Worm (Caenorhabditis elegans): Measurements from ENCODE around the gene tir-1.

DNA sequence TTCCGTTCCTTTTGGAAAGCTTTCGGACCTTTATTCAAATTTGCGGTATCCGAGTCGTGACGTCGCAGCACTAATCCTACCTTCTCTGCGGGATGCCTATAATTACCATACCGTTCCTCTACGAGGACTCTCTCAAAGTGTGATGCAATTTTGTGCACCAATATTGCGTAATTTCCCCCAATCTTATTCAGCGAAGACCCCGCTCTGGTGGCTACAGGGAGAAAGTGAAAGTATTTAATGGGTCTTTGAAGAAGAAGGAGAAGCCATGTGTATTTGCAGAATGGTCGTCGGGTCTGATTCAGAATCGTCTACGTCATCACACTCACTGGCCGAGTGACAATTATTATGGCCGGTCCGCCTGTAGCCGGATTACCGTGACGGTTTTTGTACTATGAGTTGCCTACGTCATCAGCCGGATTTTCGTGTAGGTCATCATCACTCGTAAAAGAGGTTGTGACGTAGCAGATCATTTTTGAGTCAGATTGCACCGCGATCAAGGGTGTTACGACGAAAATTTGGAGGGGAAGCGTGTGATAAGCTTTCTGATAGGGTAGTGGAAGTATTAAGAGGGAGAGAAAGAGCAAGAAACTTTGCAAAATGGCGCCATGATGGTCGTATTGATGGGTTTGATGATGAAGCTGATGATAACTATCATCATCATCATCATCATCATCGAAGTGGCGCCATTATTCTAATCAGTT is 25.1 kb downstream of the tir-1 start:
- TF ChIP-seq nhr-28 (tag; optimal IDR thresholded peaks at IDR 0.05) (no peak), nhr-237 (tag; optimal IDR thresholded peaks at IDR 0.05) (no peak), unc-62 (GFP tag; optimal IDR thresholded peaks at IDR 0.05) (no peak), elt-1 (tag; optimal IDR thresholded peaks at IDR 0.05; ENCODE audit: borderline replicate concordance, insufficient read depth) (no peak), lsy-2 (tag; optimal IDR thresholded peaks at IDR 0.05) (no peak), elt-3 (tag; optimal IDR thresholded peaks at IDR 0.05) (no peak), ceh-43 (GFP tag; optimal IDR thresholded peaks at IDR 0.05) (no peak), tbx-8 (GFP tag; optimal IDR thresholded peaks at IDR 0.05) (no peak), lin-13 (tag; optimal IDR thresholded peaks at IDR 0.05) (no peak)

Data from whole organism, mixed stage, embryonic.